Fruit fly (Drosophila melanogaster): ENCODE measurements around the gene boi.
A peak's percentile ranks its signal among the peaks of the same experiment; 100 is the strongest.

The boi gene

dm6 chrX:2461421-2462393 lies 8.1 kb downstream of the boi start (continued):
- TF ChIP-seq CG8388 (GFP tag; optimal IDR thresholded peaks at IDR 0.05) (no peak), Dbx (GFP tag; IDR thresholded peaks at IDR 0.05) (no peak), gfzf (GFP tag; optimal IDR thresholded peaks at IDR 0.05) (no peak), HLHmδ (GFP tag; optimal IDR thresholded peaks at IDR 0.05) (peak; percentile 16), ham (GFP tag; IDR thresholded peaks at IDR 0.05) (no peak), CG12071 (GFP tag; optimal IDR thresholded peaks at IDR 0.05) (no peak), dm (GFP tag; optimal IDR thresholded peaks at IDR 0.05) (no peak), Ets97D (GFP tag; optimal IDR thresholded peaks at IDR 0.05) (no peak), sug (tag; optimal IDR thresholded peaks at IDR 0.05) (no peak), Xrp1 (GFP tag; IDR thresholded peaks at IDR 0.05) (peak; percentile 28; the same call in 1 of the 2 replicates), eyg (GFP tag; optimal IDR thresholded peaks at IDR 0.05) (no peak), crp (GFP tag; optimal IDR thresholded peaks at IDR 0.05) (no peak), CG18764 (GFP tag; optimal IDR thresholded peaks at IDR 0.05) (no peak), pum (GFP tag; optimal IDR thresholded peaks at IDR 0.05) (no peak), bab2 (GFP tag; optimal IDR thresholded peaks at IDR 0.05) (no peak), inv (GFP tag; IDR thresholded peaks at IDR 0.05; ENCODE audit: partially characterized antibody) (no peak), CG17361 (GFP tag; IDR thresholded peaks at IDR 0.05) (no peak), emc (GFP tag; optimal IDR thresholded peaks at IDR 0.05) (no peak), br (optimal IDR thresholded peaks at IDR 0.05) (no peak), CG9727 (GFP tag; optimal IDR thresholded peaks at IDR 0.05) (peak; percentile 32), CG12299 (tag; optimal IDR thresholded peaks at IDR 0.05) (no peak), kni (GFP tag; optimal IDR thresholded peaks at IDR 0.05) (peak; percentile 60), jigr1 (GFP tag; IDR thresholded peaks at IDR 0.05) (no peak), gt (GFP tag; IDR thresholded peaks at IDR 0.05) (no peak), Med (GFP tag) (peak; percentile 26), D19A (tag; optimal IDR thresholded peaks at IDR 0.05) (no peak), ac (GFP tag; optimal IDR thresholded peaks at IDR 0.05) (peak; percentile 54), Tbp (GFP tag; optimal IDR thresholded peaks at IDR 0.05) (no peak), CG1603 (tag; optimal IDR thresholded peaks at IDR 0.05) (peak; percentile 35), CG14014 (GFP tag; IDR thresholded peaks at IDR 0.05) (no peak)

- TF ChIP-seq Ravus (GFP tag; IDR thresholded peaks at IDR 0.05) = no peak
- no peak for TF ChIP-seq sisA (GFP tag; IDR thresholded peaks at IDR 0.05)
- no peak for TF ChIP-seq D19A (tag; optimal IDR thresholded peaks at IDR 0.05)
- no peak for TF ChIP-seq Fer3 (tag; optimal IDR thresholded peaks at IDR 0.05)
- no peak for TF ChIP-seq fu2 (GFP tag; optimal IDR thresholded peaks at IDR 0.05)
- TF ChIP-seq hbn (GFP tag; IDR thresholded peaks at IDR 0.05; ENCODE audit: partially characterized antibody) = no peak
- TF ChIP-seq Hr3 (GFP tag; optimal IDR thresholded peaks at IDR 0.05) = no peak
- TF ChIP-seq CG2712 (tag; optimal IDR thresholded peaks at IDR 0.05) = no peak
- no peak for TF ChIP-seq Blimp-1 (GFP tag; optimal IDR thresholded peaks at IDR 0.05)
- TF ChIP-seq sens (GFP tag) = peak; percentile 36
- TF ChIP-seq CG16863 (GFP tag; optimal IDR thresholded peaks at IDR 0.05) = no peak
- TF ChIP-seq CG6254 (GFP tag; optimal IDR thresholded peaks at IDR 0.05) = no peak
- TF ChIP-seq cato (GFP tag; optimal IDR thresholded peaks at IDR 0.05; ENCODE audit: borderline replicate concordance) = no peak
- TF ChIP-seq CG3281 (GFP tag; optimal IDR thresholded peaks at IDR 0.05) = no peak
- TF ChIP-seq toy (GFP tag; IDR thresholded peaks at IDR 0.05) = no peak
- TF ChIP-seq CG3838 (GFP tag; optimal IDR thresholded peaks at IDR 0.05) = no peak
- TF ChIP-seq Hr51 (GFP tag; optimal IDR thresholded peaks at IDR 0.05) = no peak
- no peak for TF ChIP-seq CG13624 (GFP tag; optimal IDR thresholded peaks at IDR 0.05)
- no peak for TF ChIP-seq wdn (GFP tag; IDR thresholded peaks at IDR 0.05)
- peak; percentile 70 for TF ChIP-seq Med (GFP tag)
- TF ChIP-seq CG31224 (GFP tag; IDR thresholded peaks at IDR 0.05) = no peak
- TF ChIP-seq CG2875 (GFP tag; optimal IDR thresholded peaks at IDR 0.05) = no peak
- TF ChIP-seq CG3847 (GFP tag; IDR thresholded peaks at IDR 0.05) = no peak
Measured at dm6 chrX:2459843-2460242, 10.0 kb downstream of the boi start.

All from whole organism, embryonic.